Fruit fly (Drosophila melanogaster) whole organism, embryonic: Measurements from ENCODE around the gene CG17839.

Source experiments
- ATbp ChIP-seq: fragments of 200-800 bp; sonication (Bioruptor generic); optimal IDR thresholded peaks from 2 replicates; lab custom pipeline; 2017; ENCODE audit warnings: missing biosample characterization, mild to moderate bottlenecking, missing genetic modification characterization, missing genetic modification reagents
- Ada2b ChIP-seq: fragments of 200-800 bp; sonication (Bioruptor generic); IDR thresholded peaks from 2 replicates; pipeline ENCODE4 v1.3.6; 2022; ENCODE audit warnings: missing biosample characterization, missing genetic modification characterization
- Atf3 ChIP-seq: fragments of 200-800 bp; sonication (Bioruptor generic); optimal IDR thresholded peaks from 3 replicates; lab custom pipeline; 2016; ENCODE audit warnings: missing biosample characterization, missing genetic modification characterization
- Awh ChIP-seq: fragments of 200-800 bp; sonication (Bioruptor generic); IDR thresholded peaks from 2 replicates; pipeline ENCODE4, ENCODE4 v1.3.6; 2022; ENCODE audit warnings: missing biosample characterization, missing genetic modification characterization
- CG11085 ChIP-seq: fragments of 200-800 bp; sonication (Bioruptor generic); IDR thresholded peaks from 2 replicates; pipeline ENCODE4 v1.3.6; 2022; ENCODE audit warnings: missing biosample characterization, missing genetic modification characterization
- CG11504 ChIP-seq: fragments of 200-800 bp; sonication (Bioruptor generic); optimal IDR thresholded peaks from 3 replicates; lab custom pipeline; 2019; ENCODE audit warnings: missing biosample characterization, mild to moderate bottlenecking, missing genetic modification characterization, moderate library complexity
- CG12071 ChIP-seq: fragments of 200-800 bp; sonication (Bioruptor generic); optimal IDR thresholded peaks from 3 replicates; lab custom pipeline; 2018; ENCODE audit warnings: missing biosample characterization, mild to moderate bottlenecking, missing genetic modification characterization
- CG12155 ChIP-seq: fragments of 200-800 bp; sonication (Bioruptor generic); optimal IDR thresholded peaks from 3 replicates; lab custom pipeline; 2016; ENCODE audit warnings: missing biosample characterization, missing genetic modification characterization
- CG13624 ChIP-seq: fragments of 200-800 bp; sonication (Bioruptor generic); optimal IDR thresholded peaks from 2 replicates; lab custom pipeline; 2016; ENCODE audit warnings: missing biosample characterization, missing genetic modification characterization
- CG15269 ChIP-seq: fragments of 200-800 bp; sonication (Bioruptor generic); optimal IDR thresholded peaks from 2 replicates; lab custom pipeline; 2018; ENCODE audit warnings: missing biosample characterization, mild to moderate bottlenecking, missing genetic modification characterization, moderate library complexity
- CG1603 ChIP-seq: fragments of 200-800 bp; sonication (Bioruptor generic); optimal IDR thresholded peaks from 2 replicates; lab custom pipeline; 2019; ENCODE audit warnings: missing biosample characterization, mild to moderate bottlenecking, missing genetic modification characterization, moderate library complexity
- CG17829 ChIP-seq: fragments of 200-800 bp; optimal IDR thresholded peaks from 2 replicates; lab custom pipeline; 2019; ENCODE audit warnings: missing biosample characterization, mild to moderate bottlenecking, missing genetic modification characterization, moderate library complexity
- CG18599 ChIP-seq: fragments of 200-800 bp; sonication (Bioruptor generic); optimal IDR thresholded peaks from 3 replicates; lab custom pipeline; 2017; ENCODE audit warnings: missing biosample characterization, missing genetic modification characterization, mild to moderate bottlenecking, moderate library complexity, missing genetic modification reagents
- CG2889 ChIP-seq: fragments of 200-800 bp; sonication (Bioruptor generic); IDR thresholded peaks from 3 replicates; pipeline ENCODE4 v1.3.6; 2022; ENCODE audit warnings: missing biosample characterization, missing genetic modification characterization
- CG31365 ChIP-seq: fragments of 200-800 bp; sonication (Bioruptor generic); optimal IDR thresholded peaks from 2 replicates; lab custom pipeline; 2018; ENCODE audit warnings: missing biosample characterization, mild to moderate bottlenecking, missing genetic modification characterization
- CG3407 ChIP-seq: fragments of 200-800 bp; sonication (Bioruptor generic); optimal IDR thresholded peaks from 2 replicates; lab custom pipeline; 2018; ENCODE audit warnings: missing biosample characterization, mild to moderate bottlenecking, missing genetic modification characterization
- CG3847 ChIP-seq: fragments of 200-800 bp; sonication (Bioruptor generic); IDR thresholded peaks from 2 replicates; pipeline ENCODE4 v1.3.6; 2022; ENCODE audit warnings: missing biosample characterization, missing genetic modification characterization
- CG5245 ChIP-seq: fragments of 200-800 bp; sonication (Bioruptor generic); optimal IDR thresholded peaks from 3 replicates; lab custom pipeline; 2016; ENCODE audit warnings: missing biosample characterization, missing genetic modification characterization
- CG6175 ChIP-seq: fragments of 200-800 bp; sonication (Bioruptor generic); IDR thresholded peaks from 3 replicates; pipeline ENCODE4 v1.3.6; 2022; ENCODE audit warnings: missing biosample characterization, missing genetic modification characterization
- CG6854 ChIP-seq: fragments of 200-800 bp; sonication (Bioruptor generic); optimal IDR thresholded peaks from 3 replicates; lab custom pipeline; 2017; ENCODE audit warnings: missing biosample characterization, mild to moderate bottlenecking, missing genetic modification characterization
- CG9727 ChIP-seq: fragments of 200-800 bp; sonication (Bioruptor generic); optimal IDR thresholded peaks from 3 replicates; lab custom pipeline; 2017; ENCODE audit warnings: missing biosample characterization, mild to moderate bottlenecking, missing genetic modification characterization
- CG9932 ChIP-seq: fragments of 200-800 bp; sonication (Bioruptor generic); IDR thresholded peaks from 2 replicates; pipeline ENCODE4 v1.3.6; 2022; ENCODE audit warnings: missing biosample characterization, missing genetic modification characterization
- CrebB ChIP-seq: fragments of 200-800 bp; sonication (Bioruptor generic); optimal IDR thresholded peaks from 3 replicates; lab custom pipeline; 2018; ENCODE audit warnings: missing biosample characterization, mild to moderate bottlenecking, missing genetic modification characterization
- Dip2 ChIP-seq: fragments of 200-800 bp; sonication (Bioruptor generic); IDR thresholded peaks from 2 replicates; pipeline ENCODE4 v1.3.6; 2022; ENCODE audit warnings: missing biosample characterization, missing genetic modification characterization
- Dll ChIP-seq: fragments of 200-800 bp; sonication (Bioruptor generic); IDR thresholded peaks from 4 replicates; pipeline ENCODE4 v1.3.6; 2022; ENCODE audit warnings: missing biosample characterization, missing genetic modification characterization; ENCODE audit not compliant: partially characterized antibody
- Doc2 ChIP-seq: fragments of 200-800 bp; sonication (Bioruptor generic); IDR thresholded peaks from 2 replicates; pipeline ENCODE4 v1.3.6; 2022; ENCODE audit warnings: missing biosample characterization, missing genetic modification characterization
- Doc3 ChIP-seq: fragments of 200-800 bp; sonication (Bioruptor generic); IDR thresholded peaks from 3 replicates; pipeline ENCODE4 v1.3.6; 2022; ENCODE audit warnings: missing biosample characterization, missing genetic modification characterization; ENCODE audit not compliant: partially characterized antibody
- GATAe ChIP-seq: fragments of 200-800 bp; sonication (Bioruptor generic); conservative IDR thresholded peaks from 2 replicates; pipeline ENCODE4 v1.3.6; 2022; ENCODE audit warnings: missing biosample characterization, missing genetic modification characterization
- Sox102F ChIP-seq: fragments of 200-800 bp; sonication (Bioruptor generic); optimal IDR thresholded peaks from 2 replicates; lab custom pipeline; 2018; ENCODE audit warnings: missing biosample characterization, mild to moderate bottlenecking, missing genetic modification characterization, moderate library complexity
- Xrp1 ChIP-seq: fragments of 200-800 bp; sonication (Bioruptor generic); IDR thresholded peaks from 2 replicates; pipeline ENCODE4 v1.3.6; 2022; ENCODE audit warnings: missing biosample characterization, missing genetic modification characterization
- abd-A ChIP-seq: fragments of 200-800 bp; sonication (Bioruptor generic); optimal IDR thresholded peaks from 3 replicates; lab custom pipeline; 2019; ENCODE audit warnings: missing biosample characterization, mild to moderate bottlenecking, missing genetic modification characterization, moderate library complexity
- al ChIP-seq: fragments of 200-800 bp; sonication (Bioruptor generic); IDR thresholded peaks from 2 replicates; pipeline ENCODE4 v1.3.6; 2022; ENCODE audit warnings: missing biosample characterization, missing genetic modification characterization
- aop ChIP-seq: fragments of 200-800 bp; sonication (Bioruptor generic); IDR thresholded peaks from 2 replicates; pipeline ENCODE4 v1.3.6; 2022; ENCODE audit warnings: missing biosample characterization, missing genetic modification characterization
- bbx ChIP-seq: fragments of 200-800 bp; sonication (Bioruptor generic); IDR thresholded peaks from 2 replicates; pipeline ENCODE4 v1.3.6; 2022; ENCODE audit warnings: missing biosample characterization, missing genetic modification characterization; ENCODE audit not compliant: partially characterized antibody
- bigmax ChIP-seq: fragments of 200-800 bp; sonication (Bioruptor generic); optimal IDR thresholded peaks from 2 replicates; lab custom pipeline; 2018; ENCODE audit warnings: missing biosample characterization, mild to moderate bottlenecking, missing genetic modification characterization
- bowl ChIP-seq: fragments of 200-800 bp; sonication (Bioruptor generic); IDR thresholded peaks from 2 replicates; pipeline ENCODE4 v1.3.6; 2022; ENCODE audit warnings: missing biosample characterization, missing genetic modification characterization
- cad ChIP-seq: fragments of >200 bp; optimal IDR thresholded peaks from 2 replicates; lab custom pipeline; 2017; ENCODE audit warnings: missing biosample characterization, missing genetic modification characterization
- emc ChIP-seq: fragments of 200-800 bp; sonication (Bioruptor generic); optimal IDR thresholded peaks from 2 replicates; lab custom pipeline; 2016; ENCODE audit warnings: missing biosample characterization, missing genetic modification characterization
- gcm ChIP-seq: fragments of 200-800 bp; sonication (Bioruptor generic); optimal IDR thresholded peaks from 2 replicates; lab custom pipeline; 2019; ENCODE audit warnings: missing biosample characterization, mild to moderate bottlenecking, missing genetic modification characterization, moderate library complexity
- gfzf ChIP-seq: fragments of 200-800 bp; sonication (Bioruptor generic); optimal IDR thresholded peaks from 2 replicates; lab custom pipeline; 2016; ENCODE audit warnings: missing biosample characterization, mild to moderate bottlenecking, missing genetic modification characterization, moderate library complexity
- hth ChIP-seq: fragments of >200 bp; optimal IDR thresholded peaks from 2 replicates; lab custom pipeline; 2017; ENCODE audit warnings: inconsistent platforms
- lilli ChIP-seq: fragments of 200-800 bp; sonication (Bioruptor generic); optimal IDR thresholded peaks from 3 replicates; lab custom pipeline; 2016; ENCODE audit warnings: missing biosample characterization, missing genetic modification characterization
- pho ChIP-seq: fragments of 200-800 bp; sonication (Bioruptor generic); optimal IDR thresholded peaks from 2 replicates; lab custom pipeline; 2016; ENCODE audit warnings: missing biosample characterization, missing genetic modification characterization
- pita ChIP-seq: fragments of 200-800 bp; sonication (Bioruptor generic); optimal IDR thresholded peaks from 2 replicates; lab custom pipeline; 2017; ENCODE audit warnings: missing biosample characterization, mild to moderate bottlenecking, missing genetic modification characterization
- pzg ChIP-seq: fragments of 200-800 bp; sonication (Bioruptor generic); optimal IDR thresholded peaks from 3 replicates; lab custom pipeline; 2018; ENCODE audit warnings: missing biosample characterization, mild to moderate bottlenecking, missing genetic modification characterization, moderate library complexity
- slou ChIP-seq: fragments of 200-800 bp; sonication (Bioruptor generic); optimal IDR thresholded peaks from 3 replicates; lab custom pipeline; 2016; ENCODE audit warnings: missing biosample characterization, missing genetic modification characterization
- tup ChIP-seq: fragments of 200-800 bp; sonication (Bioruptor generic); optimal IDR thresholded peaks from 2 replicates; lab custom pipeline; 2016; ENCODE audit warnings: missing biosample characterization, mild to moderate bottlenecking, missing genetic modification characterization, moderate library complexity
- wor ChIP-seq: fragments of 200-800 bp; sonication (Bioruptor generic); IDR thresholded peaks from 2 replicates; pipeline ENCODE4 v1.3.6; 2022; ENCODE audit warnings: missing biosample characterization, missing genetic modification characterization
- zf30C ChIP-seq: fragments of 200-800 bp; sonication (Bioruptor generic); optimal IDR thresholded peaks from 3 replicates; lab custom pipeline; 2018; ENCODE audit warnings: missing biosample characterization, mild to moderate bottlenecking, missing genetic modification characterization

Gene CG17839

DNA sequence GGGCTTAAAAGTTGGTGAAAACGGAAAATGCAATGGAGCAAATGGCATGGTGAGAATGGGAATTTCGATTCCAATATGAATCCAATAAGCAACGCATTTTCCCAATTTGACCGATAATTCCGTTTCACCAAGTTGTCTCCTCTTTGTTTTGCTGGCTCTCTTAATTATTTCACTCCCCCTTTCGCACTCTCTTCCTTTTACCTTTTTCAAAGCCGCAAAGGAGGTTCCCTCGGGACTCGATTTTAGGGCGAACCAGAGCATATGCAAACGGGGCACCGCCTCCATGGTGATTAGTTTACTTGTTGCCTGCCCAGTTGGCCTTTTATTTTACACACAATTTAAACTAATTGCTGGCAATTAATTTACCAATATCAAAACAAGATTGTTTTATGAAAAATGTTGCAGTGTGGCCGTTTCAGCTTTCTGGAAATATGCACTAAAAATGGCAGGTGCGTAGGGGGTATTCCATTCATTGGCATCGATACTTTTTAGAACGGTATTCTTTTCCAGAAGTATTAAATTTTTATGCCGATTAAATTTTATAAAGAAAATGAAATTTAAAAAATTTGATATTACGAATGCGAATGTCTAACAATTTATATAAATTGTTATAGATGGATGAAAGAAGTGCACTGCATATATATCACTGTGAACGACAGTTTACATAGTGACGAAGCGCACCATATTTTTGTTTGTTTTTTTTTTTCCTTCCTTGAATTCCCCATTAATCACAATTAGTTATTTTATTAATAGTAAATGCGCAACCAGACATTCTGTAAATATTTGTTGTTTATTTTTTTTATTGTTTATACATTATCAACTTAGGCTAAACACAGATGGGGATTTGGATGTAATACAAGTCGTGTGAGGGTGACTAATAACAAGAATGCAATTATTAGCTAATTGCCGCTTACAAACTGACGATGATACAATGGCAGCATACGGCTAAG, 28.9 kb upstream of the CG17839 start, which contains the start of gene mop (continued):
- peak; percentile 79 for TF ChIP-seq gfzf
- TF ChIP-seq CG1603 (tag; lab: Kevin White, UChicago) = no peak
- TF ChIP-seq CG9727 (GFP tag; lab: Kevin White, UChicago) = peak; percentile 12
- TF ChIP-seq Dip2 = no peak
- TF ChIP-seq CG5245 (GFP tag; lab: Kevin White, UChicago) = no peak
- TF ChIP-seq al (GFP tag; lab: Robert Waterston, UW) = peak; percentile 34; the same call in 1 of the 2 replicates
- TF ChIP-seq Sox102F (GFP tag; lab: Kevin White, UChicago) = no peak
- no peak for TF ChIP-seq CG15269
- no peak for TF ChIP-seq slou (GFP tag; lab: Kevin White, UChicago)
- TF ChIP-seq hth (lab: Kevin White, UChicago) = no peak
- TF ChIP-seq Xrp1 = no peak; the same call in 1 of the 2 replicates
- TF ChIP-seq GATAe (GFP tag; lab: Robert Waterston, UW) = no peak
- no peak for TF ChIP-seq pita (GFP tag; lab: Kevin White, UChicago)
- TF ChIP-seq CG11085 (GFP tag; lab: Robert Waterston, UW) = peak; percentile 37; the same call in 1 of the 2 replicates
- TF ChIP-seq CG6175 (GFP tag; lab: Robert Waterston, UW) = no peak
- TF ChIP-seq CG2889 (GFP tag; lab: Robert Waterston, UW) = 0 out of 3 replicates have a peak, but pooled peaks have one; percentile 19
- TF ChIP-seq emc (GFP tag; lab: Kevin White, UChicago) = no peak
- no peak for TF ChIP-seq CG3407 (GFP tag; lab: Kevin White, UChicago)
- TF ChIP-seq gcm (GFP tag; lab: Kevin White, UChicago) = no peak
- TF ChIP-seq CG31365 = no peak
- peak; percentile 43 for TF ChIP-seq Awh (GFP tag; lab: Robert Waterston, UW)
- no peak for TF ChIP-seq pho
- TF ChIP-seq tup (GFP tag; lab: Kevin White, UChicago) = no peak
- no peak for TF ChIP-seq Atf3 (GFP tag; lab: Kevin White, UChicago)
- no peak for TF ChIP-seq cad (GFP tag; lab: Kevin White, UChicago)
- no peak for TF ChIP-seq aop
- peak; percentile 50; the same call in 1 of the 2 replicates for TF ChIP-seq CG3847 (GFP tag; lab: Robert Waterston, UW)
- TF ChIP-seq ATbp (GFP tag; lab: Kevin White, UChicago) = no peak
- peak; percentile 51 for TF ChIP-seq Ada2b (GFP tag; lab: Robert Waterston, UW)
- no peak for TF ChIP-seq CG11504 (tag; lab: Kevin White, UChicago)
- peak; percentile 54 for TF ChIP-seq pzg
- TF ChIP-seq CG18599 (GFP tag; lab: Kevin White, UChicago) = peak; percentile 21
- no peak for TF ChIP-seq bowl (GFP tag; lab: Robert Waterston, UW)
- TF ChIP-seq bigmax = no peak
- no peak for TF ChIP-seq wor (GFP tag; lab: Robert Waterston, UW)
- no peak for TF ChIP-seq abd-A (tag; lab: Kevin White, UChicago)
- TF ChIP-seq CG9932 (GFP tag; lab: Robert Waterston, UW) = peak; percentile 66
- no peak for TF ChIP-seq CrebB (tag; lab: Kevin White, UChicago)
- TF ChIP-seq Dll (GFP tag; lab: Robert Waterston, UW) = peak; percentile 74; the same call in 3 of the 4 replicates
- TF ChIP-seq Doc2 (GFP tag; lab: Robert Waterston, UW) = no peak
- peak; percentile 32 for TF ChIP-seq lilli
- TF ChIP-seq CG6854 (GFP tag; lab: Kevin White, UChicago) = no peak
- TF ChIP-seq CG17829 = peak; percentile 41
- TF ChIP-seq CG13624 (GFP tag; lab: Kevin White, UChicago) = no peak
- no peak for TF ChIP-seq CG12071
- peak; percentile 44 for TF ChIP-seq CG12155
- no peak for TF ChIP-seq zf30C (GFP tag; lab: Kevin White, UChicago)
- TF ChIP-seq bbx (GFP tag; lab: Robert Waterston, UW) = peak; percentile 65
- TF ChIP-seq Doc3 (GFP tag; lab: Robert Waterston, UW) = peak; percentile 42; the same call in 1 of the 3 replicates
